Fruit fly (Drosophila melanogaster): ENCODE measurements around the gene CG4496.

DNA sequence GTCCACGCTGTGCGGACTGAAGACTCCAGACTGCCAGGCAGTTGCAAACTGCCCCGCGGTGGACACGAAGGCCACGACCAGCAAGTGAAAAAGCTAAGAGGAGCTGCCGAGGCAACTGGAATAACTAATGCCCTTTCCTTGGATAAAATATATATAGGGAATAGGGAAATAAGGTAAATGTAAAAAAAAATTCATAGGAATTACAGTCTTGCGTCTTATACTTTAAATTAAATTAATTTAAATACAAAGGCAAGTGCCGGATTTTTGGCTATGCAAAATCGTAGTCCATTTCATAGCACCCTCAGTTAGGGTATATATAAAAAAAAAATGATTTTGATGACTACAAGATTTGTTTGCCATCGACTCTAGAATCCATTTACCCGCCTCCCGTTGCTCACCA lies 43.9 kb downstream of the CG4496 start:
- TF ChIP-seq CG10669 (GFP tag; optimal IDR thresholded peaks at IDR 0.05) (peak; percentile 54), CG11762 (GFP tag; optimal IDR thresholded peaks at IDR 0.05; ENCODE audit: insufficient read depth) (peak; percentile 52), Sox15 (GFP tag; optimal IDR thresholded peaks at IDR 0.05) (peak; percentile 25), Eip75B (GFP tag; optimal IDR thresholded peaks at IDR 0.05) (peak; percentile 66), Smox (GFP tag; optimal IDR thresholded peaks at IDR 0.05) (peak; percentile 34)
